Worm (Caenorhabditis elegans): Measurements from ENCODE around the gene srh-166.

The srh-166 gene

ce11 chrV:20493271-20494231 is 32.1 kb downstream of the srh-166 start, which contains the start of gene B0250.5 (continued):
- TF ChIP-seq hmg-20 (GFP tag; IDR thresholded peaks at IDR 0.05): no peak

- TF ChIP-seq lin-35 (GFP tag; optimal IDR thresholded peaks at IDR 0.05) (no peak), hlh-26 (GFP tag; conservative IDR thresholded peaks at IDR 0.05) (no peak), akir-1 (GFP tag; optimal IDR thresholded peaks at IDR 0.05) (no peak), ztf-6 (GFP tag; IDR thresholded peaks at IDR 0.05) (no peak)
Measured at ce11 chrV:20492385-20492784, 33.3 kb downstream of the srh-166 start, which contains the start of gene srbc-79. TSS of gene srbc-79 (minus strand) at chrV:20492485.

ce11 chrV:20489102-20489501 is 36.6 kb downstream of the srh-166 start, which contains the start of gene srbc-78:
TSS of gene srbc-78 (minus strand) at chrV:20489202.
- TF ChIP-seq pbrm-1 (GFP tag; IDR thresholded peaks at IDR 0.05) (no peak), hlh-12 (tag; optimal IDR thresholded peaks at IDR 0.05) (no peak), fkh-3 (tag; optimal IDR thresholded peaks at IDR 0.05) (no peak), dpl-1 (GFP tag; optimal IDR thresholded peaks at IDR 0.05) (no peak)

ce11 chrV:20486549-20486948 is 39.1 kb downstream of the srh-166 start:
- TF ChIP-seq B0035.1 (tag; optimal IDR thresholded peaks at IDR 0.05) (no peak), atf-7 (tag; optimal IDR thresholded peaks at IDR 0.05) (no peak), C17E4.6 (GFP tag; IDR thresholded peaks at IDR 0.05) (no peak), zim-3 (tag; optimal IDR thresholded peaks at IDR 0.05) (no peak), Y53G8AR.9 (GFP tag; conservative IDR thresholded peaks at IDR 0.05) (no peak), nhr-80 (tag; optimal IDR thresholded peaks at IDR 0.05) (no peak), lin-40 (tag; optimal IDR thresholded peaks at IDR 0.05) (no peak), F52B5.7 (tag; optimal IDR thresholded peaks at IDR 0.05) (no peak), repo-1 (tag; optimal IDR thresholded peaks at IDR 0.05) (no peak)

DNA sequence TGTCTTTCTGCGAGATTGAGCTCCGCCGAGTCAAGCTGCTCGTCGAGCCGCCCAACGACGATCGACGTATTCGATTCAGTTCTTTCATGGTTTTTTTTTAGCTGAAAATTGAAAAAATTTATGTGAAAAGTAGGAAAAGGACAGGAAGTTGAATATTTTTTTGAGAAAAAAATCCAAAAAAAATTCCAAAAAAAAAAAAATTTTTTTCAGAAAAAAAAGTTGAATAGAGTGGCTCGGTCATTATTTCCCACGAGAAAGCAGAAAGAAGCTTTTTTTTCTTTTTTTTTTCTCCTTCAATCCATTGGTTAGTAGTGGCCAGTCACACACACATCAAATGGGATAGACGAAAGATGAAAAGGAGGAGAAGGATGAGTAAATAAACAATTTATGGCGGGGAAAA is 40.4 kb downstream of the srh-166 start, which contains the start of gene dhcr-7:
TSS of gene dhcr-7 (minus strand) at position 101 of the 400 bp plus-strand sequence.
- TF ChIP-seq rpc-1 (optimal IDR thresholded peaks at IDR 0.05) (no peak), rpc-1 (tag; optimal IDR thresholded peaks at IDR 0.05) (no peak), mes-4 (tag; optimal IDR thresholded peaks at IDR 0.05) (no peak), B0336.3 (GFP tag; IDR thresholded peaks at IDR 0.05) (no peak), somi-1 (GFP tag; optimal IDR thresholded peaks at IDR 0.05) (no peak), ceh-58 (GFP tag; IDR thresholded peaks at IDR 0.05) (no peak), madf-10 (tag; optimal IDR thresholded peaks at IDR 0.05) (no peak), Y53F4B.3 (GFP tag; IDR thresholded peaks at IDR 0.05) (no peak), ztf-28 (GFP tag; IDR thresholded peaks at IDR 0.05) (no peak), let-526 (GFP tag; IDR thresholded peaks at IDR 0.05) (no peak), F37B4.10 (GFP tag; IDR thresholded peaks at IDR 0.05) (no peak), Y56A3A.18 (GFP tag; IDR thresholded peaks at IDR 0.05) (no peak), lin-40 (tag; optimal IDR thresholded peaks at IDR 0.05) (no peak), die-1 (tag; optimal IDR thresholded peaks at IDR 0.05) (no peak)
